Worm (Caenorhabditis elegans) whole organism, L4/young adult: Measurements from ENCODE around the gene srj-25.

ENCODE experiments used
- W03F9.2 ChIP-seq: fragments of 150-350 bp; optimal IDR thresholded peaks from 2 replicates; lab custom pipeline; 2014; ENCODE audit warnings: missing biosample characterization, missing genetic modification characterization
- dao-5 ChIP-seq: sonication (generic microtip); optimal IDR thresholded peaks from 2 replicates; lab custom pipeline; 2016; ENCODE audit warnings: missing genotype, missing genetic modification characterization, moderate library complexity, missing compliant biosample characterization

ce11 chrV:772210-772609 is 36.1 kb upstream of the srj-25 start:
- no peak for TF ChIP-seq dao-5 (tag; lab: Kevin White, UChicago)
- TF ChIP-seq W03F9.2 (tag; lab: Kevin White, UChicago), result no peak
